Worm (Caenorhabditis elegans) whole organism, mixed stage, embryonic: ENCODE data around the gene C33D9.6.

Source experiments
- M03D4.4 ChIP-seq: sonication (generic microtip); optimal IDR thresholded peaks from 2 replicates; lab custom pipeline; 2017; ENCODE audit warnings: mild to moderate bottlenecking, missing genetic modification characterization, missing compliant biosample characterization
- bed-3 ChIP-seq: fragments of 200-800 bp; sonication (Bioruptor generic); optimal IDR thresholded peaks from 3 replicates; lab custom pipeline; 2018; ENCODE audit warnings: mild to moderate bottlenecking, missing genetic modification characterization, moderate library complexity, missing compliant biosample characterization
- blmp-1 ChIP-seq: fragments of 150-350 bp; optimal IDR thresholded peaks from 2 replicates; lab custom pipeline; 2014; ENCODE audit warnings: missing biosample characterization, missing genetic modification characterization
- ceh-39 ChIP-seq: fragments of 150-350 bp; optimal IDR thresholded peaks from 2 replicates; lab custom pipeline; 2014; ENCODE audit warnings: missing biosample characterization, missing genetic modification characterization
- ceh-43 ChIP-seq: fragments of 200-800 bp; sonication (Bioruptor generic); optimal IDR thresholded peaks from 2 replicates; lab custom pipeline; 2018; ENCODE audit warnings: mild to moderate bottlenecking, missing genetic modification characterization, moderate library complexity, missing compliant biosample characterization
- ceh-83 ChIP-seq: fragments of 200-800 bp; sonication (Bioruptor generic); optimal IDR thresholded peaks from 2 replicates; lab custom pipeline; 2018; ENCODE audit warnings: mild to moderate bottlenecking, missing genetic modification characterization, missing compliant biosample characterization
- ces-1 ChIP-seq: fragments of 150-350 bp; optimal IDR thresholded peaks from 2 replicates; lab custom pipeline; 2014; ENCODE audit warnings: missing biosample characterization, missing genetic modification reagents, missing genetic modification characterization
- cnd-1 ChIP-seq: fragments of 200-800 bp; sonication (Bioruptor generic); optimal IDR thresholded peaks from 2 replicates; lab custom pipeline; 2018; ENCODE audit warnings: mild to moderate bottlenecking, missing genetic modification characterization, missing compliant biosample characterization
- elt-1 ChIP-seq: sonication (generic microtip); optimal IDR thresholded peaks from 2 replicates; lab custom pipeline; 2017; ENCODE audit warnings: missing genetic modification characterization, mild to moderate bottlenecking, missing compliant biosample characterization, antibody characterized with exemption, moderate library complexity, borderline replicate concordance; ENCODE audit not compliant: insufficient read depth
- flh-1 ChIP-seq: fragments of 200-800 bp; sonication (Bioruptor generic); optimal IDR thresholded peaks from 2 replicates; lab custom pipeline; 2018; ENCODE audit warnings: mild to moderate bottlenecking, missing genetic modification characterization, moderate library complexity, missing compliant biosample characterization
- ham-2 ChIP-seq: fragments of 200-800 bp; sonication (Bioruptor generic); optimal IDR thresholded peaks from 2 replicates; lab custom pipeline; 2018; ENCODE audit warnings: mild to moderate bottlenecking, missing genetic modification characterization, missing compliant biosample characterization
- hlh-1 ChIP-seq: fragments of 150-350 bp; optimal IDR thresholded peaks from 2 replicates; lab custom pipeline; 2014; ENCODE audit warnings: missing biosample characterization, missing genetic modification reagents, missing genetic modification characterization
- lin-13 ChIP-seq: fragments of 150-350 bp; optimal IDR thresholded peaks from 2 replicates; lab custom pipeline; 2014; ENCODE audit warnings: missing biosample characterization, missing genetic modification characterization
- lin-32 ChIP-seq: fragments of 200-800 bp; sonication (Bioruptor generic); optimal IDR thresholded peaks from 2 replicates; lab custom pipeline; 2018; ENCODE audit warnings: mild to moderate bottlenecking, missing genetic modification characterization, missing compliant biosample characterization
- lsy-2 ChIP-seq: fragments of 150-350 bp; optimal IDR thresholded peaks from 2 replicates; lab custom pipeline; 2014; ENCODE audit warnings: missing biosample characterization, missing genetic modification characterization
- mab-5 ChIP-seq: fragments of 150-350 bp; optimal IDR thresholded peaks from 2 replicates; lab custom pipeline; 2014; ENCODE audit warnings: missing biosample characterization, missing genetic modification characterization
- mls-2 ChIP-seq: sonication (generic microtip); optimal IDR thresholded peaks from 2 replicates; lab custom pipeline; 2016; ENCODE audit warnings: mild to moderate bottlenecking, missing genetic modification characterization, moderate library complexity, missing compliant biosample characterization
- nhr-12 ChIP-seq: fragments of 150-350 bp; optimal IDR thresholded peaks from 2 replicates; lab custom pipeline; 2014; ENCODE audit warnings: missing biosample characterization, missing genetic modification characterization
- nhr-2 ChIP-seq: fragments of 150-350 bp; optimal IDR thresholded peaks from 2 replicates; lab custom pipeline; 2014; ENCODE audit warnings: missing biosample characterization, missing genetic modification characterization
- nhr-28 ChIP-seq: fragments of 150-350 bp; optimal IDR thresholded peaks from 2 replicates; lab custom pipeline; 2014; ENCODE audit warnings: missing biosample characterization, missing genetic modification characterization
- pha-4 ChIP-seq: fragments of 150-350 bp; optimal IDR thresholded peaks from 2 replicates; lab custom pipeline; 2018; ENCODE audit warnings: missing biosample characterization, missing genetic modification reagents, missing genetic modification characterization
- sem-2 ChIP-seq: fragments of 200-800 bp; sonication (Bioruptor generic); optimal IDR thresholded peaks from 2 replicates; lab custom pipeline; 2018; ENCODE audit warnings: mild to moderate bottlenecking, missing genetic modification characterization, missing compliant biosample characterization
- snpc-4 ChIP-seq: fragments of 150-350 bp; optimal IDR thresholded peaks from 2 replicates; lab custom pipeline; 2014; ENCODE audit warnings: missing biosample characterization, missing genetic modification characterization
- sptf-1 ChIP-seq: sonication (generic microtip); optimal IDR thresholded peaks from 2 replicates; lab custom pipeline; 2017; ENCODE audit warnings: mild to moderate bottlenecking, missing genetic modification characterization, moderate library complexity, missing compliant biosample characterization
- tbx-8 ChIP-seq: fragments of 200-800 bp; sonication (Bioruptor generic); optimal IDR thresholded peaks from 2 replicates; lab custom pipeline; 2018; ENCODE audit warnings: mild to moderate bottlenecking, missing genetic modification characterization, moderate library complexity, missing compliant biosample characterization
- unc-120 ChIP-seq: sonication (generic microtip); optimal IDR thresholded peaks from 2 replicates; lab custom pipeline; 2017; ENCODE audit warnings: missing genetic modification characterization, missing compliant biosample characterization; ENCODE audit not compliant: poor library complexity, severe bottlenecking
- unc-62 ChIP-seq: fragments of 150-350 bp; optimal IDR thresholded peaks from 2 replicates; lab custom pipeline; 2014; ENCODE audit warnings: missing biosample characterization, missing genetic modification reagents, missing genetic modification characterization
- ztf-11 ChIP-seq: fragments of 150-350 bp; optimal IDR thresholded peaks from 2 replicates; lab custom pipeline; 2014; ENCODE audit warnings: missing biosample characterization, missing genetic modification characterization

Gene C33D9.6

ce11 chrIV:8796246-8796645 lies 18.3 kb upstream of the C33D9.6 start:
- TF ChIP-seq mab-5 (no peak), pha-4 (tag; lab: Kevin White, UChicago) (no peak), ces-1 (peak; percentile 50)
- TF ChIP-seq, all 35 proteins: peak for 1

DNA sequence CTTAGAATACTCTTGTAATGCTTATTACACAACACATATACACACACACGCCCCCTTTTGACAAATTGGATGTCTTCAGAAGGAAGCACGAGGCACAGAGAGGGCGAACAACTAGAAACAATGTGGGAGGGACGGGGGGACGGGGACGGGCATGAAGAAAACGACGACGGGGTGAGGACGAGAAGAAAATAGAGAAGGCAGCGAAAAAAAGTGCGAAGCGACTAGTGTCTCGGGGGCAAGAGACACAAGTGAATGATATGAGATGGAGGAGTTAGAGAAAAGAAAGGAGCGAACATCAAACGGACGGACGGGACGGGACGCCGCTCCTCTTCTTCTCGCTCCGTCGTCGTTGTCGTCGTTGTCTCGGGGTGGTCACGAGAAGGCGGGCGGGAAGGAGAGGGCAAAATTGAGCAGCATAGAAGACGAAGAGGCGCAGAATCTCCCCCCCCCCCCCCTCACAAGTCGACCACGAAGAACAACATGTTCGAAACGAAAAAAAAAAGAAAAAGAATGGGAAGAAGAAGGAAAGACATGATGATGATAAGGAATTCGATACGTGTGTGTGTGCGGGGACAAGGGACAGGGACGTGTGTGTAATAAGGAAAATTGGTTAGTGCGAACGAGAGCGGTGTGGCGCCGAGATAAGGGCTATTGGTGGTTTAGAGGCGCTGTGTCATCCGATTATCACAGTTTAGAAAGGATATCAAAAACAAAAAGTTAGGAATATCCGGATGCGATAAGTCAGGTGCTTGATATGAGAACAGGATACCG lies 17.1 kb upstream of the C33D9.6 start:
- no peak for TF ChIP-seq bed-3 (GFP tag; lab: Kevin White, UChicago)
- no peak for TF ChIP-seq mab-5
- no peak for TF ChIP-seq unc-62 (GFP tag; lab: Kevin White, UChicago)
- TF ChIP-seq lsy-2 (tag; lab: Kevin White, UChicago), result no peak
- TF ChIP-seq mls-2 (tag; lab: Kevin White, UChicago), result no peak
- TF ChIP-seq lin-32 (GFP tag; lab: Kevin White, UChicago), result no peak
- peak; percentile 35 for TF ChIP-seq sptf-1 (tag; lab: Kevin White, UChicago)
- TF ChIP-seq ceh-83, result peak; percentile 52
- no peak for TF ChIP-seq pha-4 (tag; lab: Kevin White, UChicago)
- TF ChIP-seq sem-2 (GFP tag; lab: Kevin White, UChicago), result no peak
- no peak for TF ChIP-seq ceh-43 (GFP tag; lab: Kevin White, UChicago)
- TF ChIP-seq ceh-39, result no peak
- TF ChIP-seq hlh-1, result no peak
- no peak for TF ChIP-seq ztf-11 (tag; lab: Kevin White, UChicago)
- TF ChIP-seq nhr-12 (tag; lab: Kevin White, UChicago), result no peak
- TF ChIP-seq M03D4.4 (tag; lab: Kevin White, UChicago), result no peak
- no peak for TF ChIP-seq elt-1
- TF ChIP-seq nhr-28 (tag; lab: Kevin White, UChicago), result no peak
- TF ChIP-seq ham-2 (GFP tag; lab: Kevin White, UChicago), result no peak
- TF ChIP-seq unc-120 (tag; lab: Kevin White, UChicago), result peak; percentile 18

ce11 chrIV:8793223-8793622 lies 15.3 kb upstream of the C33D9.6 start:
- TF ChIP-seq ham-2 (GFP tag; lab: Kevin White, UChicago) (no peak), sem-2 (GFP tag; lab: Kevin White, UChicago) (no peak), nhr-28 (tag; lab: Kevin White, UChicago) (no peak), mab-5 (no peak), snpc-4 (tag; lab: Kevin White, UChicago) (no peak), nhr-2 (tag; lab: Kevin White, UChicago) (no peak), bed-3 (GFP tag; lab: Kevin White, UChicago) (no peak), nhr-12 (tag; lab: Kevin White, UChicago) (no peak), lin-32 (GFP tag; lab: Kevin White, UChicago) (no peak), lin-13 (no peak), ceh-83 (no peak), ceh-43 (GFP tag; lab: Kevin White, UChicago) (no peak), tbx-8 (no peak), unc-62 (GFP tag; lab: Kevin White, UChicago) (no peak)
- TF ChIP-seq, all 35 proteins: peak for 0

ce11 chrIV:8792808-8793207 lies 14.9 kb upstream of the C33D9.6 start, which contains the start of gene C33D9.3:
Gene C33D9.3, minus strand, starts transcription at chrIV:8792908.
- TF ChIP-seq blmp-1 (tag; lab: Kevin White, UChicago) (no peak), nhr-2 (tag; lab: Kevin White, UChicago) (no peak), nhr-28 (tag; lab: Kevin White, UChicago) (no peak)

DNA sequence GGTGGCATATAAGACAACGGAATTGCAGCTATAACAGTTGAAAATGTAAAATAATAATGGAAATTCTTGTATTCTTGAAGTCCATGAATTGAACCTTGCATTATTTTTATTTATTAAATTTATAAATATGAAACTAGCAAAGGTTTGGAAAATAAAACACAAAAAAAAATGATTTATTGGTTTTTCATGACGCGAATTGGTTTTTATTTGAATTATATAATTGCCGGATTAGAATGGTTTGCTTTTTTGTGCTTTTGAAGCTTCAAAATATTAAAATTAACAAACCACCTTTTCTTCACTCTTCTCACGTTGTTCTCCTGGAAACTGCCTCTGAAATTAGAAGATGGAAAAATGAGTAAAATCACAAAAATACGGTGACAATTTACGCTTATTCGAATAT lies 12.2 kb upstream of the C33D9.6 start, which contains the start of gene sru-35:
Gene sru-35 (minus strand): TSS at position 101 of the 400 bp plus-strand sequence.
- TF ChIP-seq hlh-1 (no peak), snpc-4 (tag; lab: Kevin White, UChicago) (no peak), unc-120 (tag; lab: Kevin White, UChicago) (no peak), pha-4 (tag; lab: Kevin White, UChicago) (no peak), tbx-8 (no peak), unc-62 (GFP tag; lab: Kevin White, UChicago) (no peak), cnd-1 (tag; lab: Kevin White, UChicago) (no peak), lin-32 (GFP tag; lab: Kevin White, UChicago) (no peak), M03D4.4 (tag; lab: Kevin White, UChicago) (no peak), flh-1 (GFP tag; lab: Kevin White, UChicago) (no peak)
